Worm (Caenorhabditis elegans): ENCODE results near the gene ZC477.3.

Gene ZC477.3

ce11 chrIV:7103211-7103679 is at the start of gene ZC477.3, which contains the start of gene rde-8:
Gene ZC477.3 (plus strand): TSS chrIV:7103492.
Gene rde-8 (minus strand): TSS chrIV:7103261.
- peak; percentile 90 for TF ChIP-seq nhr-71 (tag; optimal IDR thresholded peaks at IDR 0.05)
- TF ChIP-seq jun-1 (tag; optimal IDR thresholded peaks at IDR 0.05), result peak; percentile 65
- peak; percentile 44 for TF ChIP-seq lin-15B (tag; optimal IDR thresholded peaks at IDR 0.05)
- no peak for TF ChIP-seq nhr-84 (tag; optimal IDR thresholded peaks at IDR 0.05)
- TF ChIP-seq alr-1 (tag; optimal IDR thresholded peaks at IDR 0.05; ENCODE audit: borderline replicate concordance), result no peak
- peak; percentile 9 for TF ChIP-seq fos-1 (tag; optimal IDR thresholded peaks at IDR 0.05)
- TF ChIP-seq C34B4.2 (tag; optimal IDR thresholded peaks at IDR 0.05), result no peak
- TF ChIP-seq lin-35 (GFP tag; optimal IDR thresholded peaks at IDR 0.05), result peak; percentile 79 to 86
- peak; percentile 71 for TF ChIP-seq C16A3.4 (tag; optimal IDR thresholded peaks at IDR 0.05)
- TF ChIP-seq nhr-47 (tag; optimal IDR thresholded peaks at IDR 0.05), result peak; percentile 89
- TF ChIP-seq nhr-28 (tag; optimal IDR thresholded peaks at IDR 0.05), result no peak
- TF ChIP-seq fkh-4 (tag; optimal IDR thresholded peaks at IDR 0.05; ENCODE audit: borderline replicate concordance), result peak; percentile 58
- peak; percentile 85 for TF ChIP-seq tbx-2 (tag; optimal IDR thresholded peaks at IDR 0.05)
- no peak for TF ChIP-seq ceh-63 (GFP tag; optimal IDR thresholded peaks at IDR 0.05)
- no peak for TF ChIP-seq egl-27 (tag; optimal IDR thresholded peaks at IDR 0.05)
- peak; percentile 80 for TF ChIP-seq snpc-4 (tag; optimal IDR thresholded peaks at IDR 0.05)
- TF ChIP-seq ceh-82 (tag; optimal IDR thresholded peaks at IDR 0.05), result peak; percentile 46 to 85 (median 55)
- no peak for TF ChIP-seq unc-30 (tag; optimal IDR thresholded peaks at IDR 0.05)
- peak; percentile 56 for TF ChIP-seq isw-1 (GFP tag; IDR thresholded peaks at IDR 0.05)
- no peak for TF ChIP-seq nhr-12 (tag; optimal IDR thresholded peaks at IDR 0.05)
- TF ChIP-seq nhr-77 (tag; optimal IDR thresholded peaks at IDR 0.05), result peak; percentile 5
- TF ChIP-seq elt-3 (tag; optimal IDR thresholded peaks at IDR 0.05), result peak in 2 of 6 experiments; percentile 0 to 3
- TF ChIP-seq efl-3 (GFP tag; optimal IDR thresholded peaks at IDR 0.05), result peak; percentile 35
- TF ChIP-seq hpl-2 (GFP tag; optimal IDR thresholded peaks at IDR 0.05), result no peak
- no peak for TF ChIP-seq ces-1 (GFP tag; optimal IDR thresholded peaks at IDR 0.05)
- TF ChIP-seq lin-39 (tag; optimal IDR thresholded peaks at IDR 0.05), result peak; percentile 64
- peak; percentile 57 for TF ChIP-seq aly-2 (tag; optimal IDR thresholded peaks at IDR 0.05)
- peak; percentile 67 for TF ChIP-seq grh-1 (GFP tag; IDR thresholded peaks at IDR 0.05)
- TF ChIP-seq elt-2 (tag; optimal IDR thresholded peaks at IDR 0.05), result peak; percentile 52
- no peak for TF ChIP-seq pqm-1 (tag; optimal IDR thresholded peaks at IDR 0.05)
- no peak for TF ChIP-seq fkh-10 (GFP tag; optimal IDR thresholded peaks at IDR 0.05)
- TF ChIP-seq unc-86 (tag; optimal IDR thresholded peaks at IDR 0.05), result peak; percentile 78
- peak; percentile 78 for TF ChIP-seq nhr-19 (GFP tag; conservative IDR thresholded peaks at IDR 0.05)
- TF ChIP-seq ceh-88 (GFP tag; IDR thresholded peaks at IDR 0.05), result peak; percentile 38
- peak; percentile 74 for TF ChIP-seq skn-1 (tag; optimal IDR thresholded peaks at IDR 0.05)
- TF ChIP-seq lin-14 (GFP tag; optimal IDR thresholded peaks at IDR 0.05), result no peak
- no peak for TF ChIP-seq ceh-8 (GFP tag; optimal IDR thresholded peaks at IDR 0.05)
- no peak for TF ChIP-seq C04F5.9 (tag; optimal IDR thresholded peaks at IDR 0.05)
- TF ChIP-seq blmp-1 (tag; optimal IDR thresholded peaks at IDR 0.05), result peak; percentile 57
- peak; percentile 17 for TF ChIP-seq ama-1 (optimal IDR thresholded peaks at IDR 0.05)
- no peak for TF ChIP-seq Y116A8C.19 (tag; optimal IDR thresholded peaks at IDR 0.05; ENCODE audit: borderline replicate concordance)
- TF ChIP-seq mdl-1 (tag; optimal IDR thresholded peaks at IDR 0.05), result peak in 1 of 2 experiments; percentile 62
- peak; percentile 85 for TF ChIP-seq nhr-90 (tag; optimal IDR thresholded peaks at IDR 0.05; ENCODE audit: poor library complexity)
- TF ChIP-seq sptf-1 (tag; optimal IDR thresholded peaks at IDR 0.05), result no peak
- peak; percentile 89 for TF ChIP-seq rnt-1 (tag; optimal IDR thresholded peaks at IDR 0.05)
- no peak for TF ChIP-seq pag-3 (tag; optimal IDR thresholded peaks at IDR 0.05; ENCODE audit: borderline replicate concordance, insufficient read depth)
- TF ChIP-seq lsy-2 (tag; optimal IDR thresholded peaks at IDR 0.05), result peak; percentile 85 to 86
- no peak for TF ChIP-seq ceh-90 (tag; optimal IDR thresholded peaks at IDR 0.05)
- peak; percentile 85 for TF ChIP-seq irx-1 (tag; optimal IDR thresholded peaks at IDR 0.05)
- TF ChIP-seq nhr-237 (tag; optimal IDR thresholded peaks at IDR 0.05), result no peak
- no peak for TF ChIP-seq hlh-17 (GFP tag; optimal IDR thresholded peaks at IDR 0.05; ENCODE audit: borderline replicate concordance)
- no peak for TF ChIP-seq mef-2 (tag; optimal IDR thresholded peaks at IDR 0.05)
